Worm (Caenorhabditis elegans) whole organism, L1 larva: Measurements from ENCODE around the gene ceeh-1.

Source experiments
- C04F5.9 ChIP-seq: sonication (generic microtip); optimal IDR thresholded peaks from 2 replicates; lab custom pipeline; 2016; ENCODE audit warnings: missing genetic modification characterization, missing compliant biosample characterization
- C16A3.4 ChIP-seq: fragments of 150-350 bp; optimal IDR thresholded peaks from 2 replicates; lab custom pipeline; 2014; ENCODE audit warnings: missing biosample characterization, missing genetic modification characterization
- C34B4.2 ChIP-seq: sonication (generic microtip); optimal IDR thresholded peaks from 2 replicates; lab custom pipeline; 2017; ENCODE audit warnings: mild to moderate bottlenecking, missing genetic modification characterization, missing compliant biosample characterization
- F16B12.6 ChIP-seq: fragments of 150-350 bp; optimal IDR thresholded peaks from 2 replicates; lab custom pipeline; 2014; ENCODE audit warnings: missing biosample characterization, missing genetic modification characterization
- Y116A8C.19 ChIP-seq: sonication (generic microtip); optimal IDR thresholded peaks from 2 replicates; lab custom pipeline; 2016; ENCODE audit warnings: missing compliant biosample characterization, missing genetic modification characterization, borderline replicate concordance
- alr-1 ChIP-seq: fragments of 200-800 bp; sonication (Bioruptor generic); optimal IDR thresholded peaks from 2 replicates; lab custom pipeline; 2018; ENCODE audit warnings: borderline replicate concordance, mild to moderate bottlenecking, missing genetic modification characterization, missing compliant biosample characterization
- ama-1 ChIP-seq: fragments of 150-350 bp; optimal IDR thresholded peaks from 2 replicates; lab custom pipeline; 2014
- ceh-63 ChIP-seq: fragments of 200-800 bp; sonication (Bioruptor generic); optimal IDR thresholded peaks from 2 replicates; lab custom pipeline; 2018; ENCODE audit warnings: mild to moderate bottlenecking, missing genetic modification characterization, missing compliant biosample characterization
- ceh-8 ChIP-seq: fragments of 200-800 bp; sonication (Bioruptor generic); optimal IDR thresholded peaks from 2 replicates; lab custom pipeline; 2018; ENCODE audit warnings: mild to moderate bottlenecking, missing genetic modification characterization, moderate library complexity, missing compliant biosample characterization
- dsc-1 ChIP-seq: sonication (generic microtip); optimal IDR thresholded peaks from 2 replicates; lab custom pipeline; 2016; ENCODE audit warnings: mild to moderate bottlenecking, missing genetic modification characterization, missing compliant biosample characterization
- egl-13 ChIP-seq: sonication (generic microtip); optimal IDR thresholded peaks from 2 replicates; lab custom pipeline; 2016; ENCODE audit warnings: missing genotype, missing genetic modification reagents, missing genetic modification characterization, missing compliant biosample characterization
- egl-27 ChIP-seq, 2 experiments: fragments of 150-350 bp in 1 of 2; sonication (generic microtip); optimal IDR thresholded peaks; 3 replicates each; lab custom pipeline; 2017 to 2018; ENCODE audit warnings: missing biosample characterization in 2 of 2, missing genetic modification characterization in 2 of 2, missing genetic modification reagents in 2 of 2
- elt-2 ChIP-seq: sonication (generic microtip); optimal IDR thresholded peaks from 2 replicates; lab custom pipeline; 2016; ENCODE audit warnings: missing genetic modification characterization, mild to moderate bottlenecking, inconsistent platforms, missing compliant biosample characterization, missing genetic modification reagents
- elt-3 ChIP-seq, 6 experiments: fragments of 150-350 bp in 1 of 6; sonication (generic microtip); optimal IDR thresholded peaks; 2 replicates each; lab custom pipeline; 2017 to 2018; ENCODE audit warnings: missing biosample characterization in 6 of 6, missing genetic modification characterization in 6 of 6, inconsistent platforms in 1 of 6
- ets-5 ChIP-seq: fragments of 200-800 bp; sonication (Bioruptor generic); IDR thresholded peaks from 2 replicates; pipeline ENCODE4 v1.3.6; 2022; ENCODE audit warnings: missing genetic modification characterization, missing compliant biosample characterization
- fkh-10 ChIP-seq: sonication (generic microtip); optimal IDR thresholded peaks from 2 replicates; lab custom pipeline; 2017; ENCODE audit warnings: missing biosample characterization, missing genetic modification reagents, missing genetic modification characterization
- fkh-8 ChIP-seq: sonication (generic microtip); optimal IDR thresholded peaks from 2 replicates; lab custom pipeline; 2016; ENCODE audit warnings: mild to moderate bottlenecking, missing genetic modification characterization, missing compliant biosample characterization
- fos-1 ChIP-seq: fragments of 150-350 bp; optimal IDR thresholded peaks from 2 replicates; lab custom pipeline; 2014; ENCODE audit warnings: missing biosample characterization, missing genetic modification characterization
- hlh-17 ChIP-seq: fragments of 200-800 bp; sonication (Bioruptor generic); optimal IDR thresholded peaks from 2 replicates; lab custom pipeline; 2018; ENCODE audit warnings: missing genetic modification characterization, mild to moderate bottlenecking, missing compliant biosample characterization, moderate library complexity, borderline replicate concordance
- isw-1 ChIP-seq: fragments of 200-800 bp; sonication (Bioruptor generic); IDR thresholded peaks from 2 replicates; pipeline ENCODE4 v1.3.6; 2022; ENCODE audit warnings: missing genetic modification characterization, missing compliant biosample characterization
- lin-13 ChIP-seq: fragments of 150-350 bp; optimal IDR thresholded peaks from 2 replicates; lab custom pipeline; 2014; ENCODE audit warnings: missing biosample characterization, missing genetic modification reagents, missing genetic modification characterization
- lin-14 ChIP-seq: fragments of 200-800 bp; sonication (Bioruptor generic); optimal IDR thresholded peaks from 2 replicates; lab custom pipeline; 2018; ENCODE audit warnings: mild to moderate bottlenecking, missing genetic modification characterization, moderate library complexity, missing compliant biosample characterization
- lin-15B ChIP-seq: fragments of 150-350 bp; sonication (generic microtip); optimal IDR thresholded peaks from 3 replicates; lab custom pipeline; 2014; ENCODE audit warnings: missing biosample characterization, missing genetic modification characterization
- lin-39 ChIP-seq: fragments of 150-350 bp; optimal IDR thresholded peaks from 2 replicates; lab custom pipeline; 2014; ENCODE audit warnings: missing biosample characterization, missing genetic modification reagents, missing genetic modification characterization
- lir-3 ChIP-seq: sonication (generic microtip); optimal IDR thresholded peaks from 2 replicates; lab custom pipeline; 2016; ENCODE audit warnings: mild to moderate bottlenecking, missing genetic modification characterization, moderate library complexity, missing compliant biosample characterization; ENCODE audit not compliant: poor library complexity
- lsy-2 ChIP-seq, 2 experiments: fragments of 150-350 bp; optimal IDR thresholded peaks; 2 replicates each; lab custom pipeline; 2014; ENCODE audit warnings: missing biosample characterization in 2 of 2, missing genetic modification characterization in 2 of 2
- mef-2 ChIP-seq: fragments of 150-350 bp; optimal IDR thresholded peaks from 2 replicates; lab custom pipeline; 2014; ENCODE audit warnings: missing biosample characterization, missing genetic modification characterization
- nhr-28 ChIP-seq: fragments of 150-350 bp; optimal IDR thresholded peaks from 2 replicates; lab custom pipeline; 2014; ENCODE audit warnings: missing biosample characterization, missing genetic modification characterization
- nhr-47 ChIP-seq: sonication (generic microtip); optimal IDR thresholded peaks from 2 replicates; lab custom pipeline; 2016; ENCODE audit warnings: mild to moderate bottlenecking, missing genetic modification characterization, moderate library complexity, missing compliant biosample characterization
- nhr-71 ChIP-seq: sonication (generic microtip); optimal IDR thresholded peaks from 2 replicates; lab custom pipeline; 2016; ENCODE audit warnings: mild to moderate bottlenecking, missing genetic modification characterization, moderate library complexity, missing compliant biosample characterization
- nhr-85 ChIP-seq: sonication (generic microtip); peaks from one replicate; lab custom pipeline; 2016; ENCODE audit warnings: missing genetic modification characterization, inconsistent platforms, missing compliant biosample characterization
- nhr-90 ChIP-seq: sonication (generic microtip); optimal IDR thresholded peaks from 2 replicates; lab custom pipeline; 2016; ENCODE audit warnings: mild to moderate bottlenecking, missing genetic modification characterization, missing compliant biosample characterization; ENCODE audit not compliant: poor library complexity
- pag-3 ChIP-seq: sonication (generic microtip); optimal IDR thresholded peaks from 2 replicates; lab custom pipeline; 2017; ENCODE audit warnings: missing genetic modification characterization, mild to moderate bottlenecking, missing compliant biosample characterization, antibody characterized with exemption, borderline replicate concordance; ENCODE audit not compliant: insufficient read depth
- pax-3 ChIP-seq: fragments of 200-800 bp; sonication (Bioruptor generic); optimal IDR thresholded peaks from 2 replicates; lab custom pipeline; 2018; ENCODE audit warnings: mild to moderate bottlenecking, missing genetic modification characterization, moderate library complexity, missing compliant biosample characterization
- skn-1 ChIP-seq: fragments of 150-350 bp; optimal IDR thresholded peaks from 2 replicates; lab custom pipeline; 2014; ENCODE audit warnings: missing biosample characterization, missing genetic modification characterization
- snpc-4 ChIP-seq: fragments of 150-350 bp; optimal IDR thresholded peaks from 2 replicates; lab custom pipeline; 2014; ENCODE audit warnings: missing biosample characterization, missing genetic modification characterization
- sox-4 ChIP-seq: sonication (generic microtip); optimal IDR thresholded peaks from 2 replicates; lab custom pipeline; 2016; ENCODE audit warnings: missing genetic modification characterization, missing compliant biosample characterization
- sptf-1 ChIP-seq: fragments of 150-350 bp; optimal IDR thresholded peaks from 2 replicates; lab custom pipeline; 2014; ENCODE audit warnings: missing biosample characterization, missing genetic modification characterization
- sup-37 ChIP-seq: fragments of 200-800 bp; sonication (Bioruptor generic); optimal IDR thresholded peaks from 2 replicates; lab custom pipeline; 2018; ENCODE audit warnings: mild to moderate bottlenecking, missing genetic modification characterization, missing compliant biosample characterization
- tbx-2 ChIP-seq: sonication (generic microtip); optimal IDR thresholded peaks from 2 replicates; lab custom pipeline; 2016; ENCODE audit warnings: missing genetic modification characterization, missing compliant biosample characterization
- vab-15 ChIP-seq: sonication (generic microtip); optimal IDR thresholded peaks from 2 replicates; lab custom pipeline; 2017; ENCODE audit warnings: missing genotype, mild to moderate bottlenecking, missing genetic modification characterization, missing compliant biosample characterization
- zag-1 ChIP-seq: fragments of 150-350 bp; optimal IDR thresholded peaks from 2 replicates; lab custom pipeline; 2014; ENCODE audit warnings: missing biosample characterization, missing genetic modification characterization
- ztf-11 ChIP-seq, 2 experiments: sonication (generic microtip); optimal IDR thresholded peaks; 2 replicates each; lab custom pipeline; 2016 to 2017; ENCODE audit warnings: missing genetic modification characterization in 2 of 2, missing biosample characterization in 1 of 2, missing compliant biosample characterization in 1 of 2

Gene ceeh-1

DNA sequence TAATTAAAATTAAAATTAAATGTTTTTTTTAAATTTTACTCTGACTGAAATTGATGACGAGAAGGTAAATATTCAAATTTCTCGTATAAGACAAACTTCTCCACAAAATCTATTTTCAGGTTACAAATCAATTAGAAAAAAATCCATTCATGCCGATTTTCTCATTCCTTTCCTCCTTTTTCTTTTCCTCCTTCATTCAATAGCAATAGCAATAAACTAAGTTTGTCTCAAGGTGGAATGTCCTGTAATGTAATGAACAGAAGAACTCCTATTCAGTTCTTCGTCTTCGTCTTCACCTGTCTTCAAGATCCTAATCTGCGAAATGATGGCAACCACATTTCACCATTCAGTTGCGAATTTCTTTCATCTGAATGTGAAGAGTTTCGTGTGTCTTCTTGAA is 16.2 kb downstream of the ceeh-1 start, which contains the start of gene dac-1:
Gene dac-1, plus strand, starts transcription at position 301 of the 400 bp plus-strand sequence.
- TF ChIP-seq snpc-4 (no peak), sptf-1 (tag; lab: Kevin White, UChicago) (no peak), egl-13 (tag; lab: Kevin White, UChicago) (no peak), lin-13 (GFP tag; lab: Kevin White, UChicago) (no peak), nhr-85 (tag; lab: Kevin White, UChicago) (no peak), mef-2 (no peak), lin-14 (GFP tag; lab: Kevin White, UChicago) (no peak), ceh-63 (GFP tag; lab: Kevin White, UChicago) (no peak), lin-39 (tag; lab: Kevin White, UChicago) (no peak), hlh-17 (no peak), skn-1 (tag; lab: Kevin White, UChicago) (no peak), C16A3.4 (tag; lab: Kevin White, UChicago) (no peak), sox-4 (tag; lab: Kevin White, UChicago) (no peak), dsc-1 (tag; lab: Kevin White, UChicago) (no peak), C04F5.9 (no peak)

DNA sequence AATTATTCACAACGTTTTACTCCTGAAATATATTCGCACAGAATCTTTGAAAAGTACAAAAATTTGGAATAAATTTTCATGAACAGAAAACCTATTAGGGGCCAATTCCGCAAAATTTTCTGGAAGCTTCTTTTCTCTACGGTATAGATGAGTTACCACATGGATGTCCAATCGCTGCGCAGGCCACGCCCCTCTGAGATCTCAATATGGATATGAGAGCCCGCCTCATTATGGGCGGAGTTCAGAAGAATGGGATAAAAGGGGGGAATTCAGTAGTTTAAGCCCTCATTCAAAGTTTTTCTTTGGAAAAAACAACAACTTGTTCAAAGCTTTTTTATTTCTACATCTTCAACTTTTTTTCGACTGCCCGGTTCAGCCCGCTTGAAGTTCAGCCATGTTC is 20.5 kb downstream of the ceeh-1 start, which contains the start of gene daf-7:
Gene daf-7, plus strand, starts transcription at position 301 of the 400 bp plus-strand sequence.
- TF ChIP-seq nhr-71 (tag; lab: Kevin White, UChicago) (no peak), nhr-47 (tag; lab: Kevin White, UChicago) (no peak), fkh-8 (tag; lab: Kevin White, UChicago) (no peak), F16B12.6 (no peak), lir-3 (tag; lab: Kevin White, UChicago) (no peak), isw-1 (GFP tag; lab: Robert Waterston, UW) (no peak), sup-37 (no peak), nhr-28 (no peak), egl-13 (tag; lab: Kevin White, UChicago) (no peak), ets-5 (GFP tag; lab: Robert Waterston, UW) (no peak)
- TF ChIP-seq, all 84 proteins: peak for 0

DNA sequence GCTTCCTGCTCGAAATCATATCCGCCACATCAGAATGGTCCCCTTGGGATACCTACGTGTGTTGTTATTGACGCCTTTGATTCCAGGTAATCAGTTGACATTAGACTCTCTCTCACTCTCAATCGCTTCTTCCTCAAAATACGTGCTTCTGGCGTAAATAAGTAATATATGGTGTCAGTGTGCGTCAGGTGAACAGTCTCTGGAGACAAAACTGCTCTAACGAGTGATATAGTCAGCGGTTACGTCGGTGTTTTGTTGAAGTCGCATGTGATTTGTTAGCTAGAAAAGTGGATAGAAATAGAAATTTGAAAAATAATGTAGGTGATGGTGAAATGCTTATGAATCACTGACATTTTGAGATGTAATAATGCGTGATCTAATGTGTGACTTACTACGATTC is 30.0 kb downstream of the ceeh-1 start:
- TF ChIP-seq fos-1 (tag; lab: Kevin White, UChicago) (no peak), F16B12.6 (no peak), nhr-47 (tag; lab: Kevin White, UChicago) (peak; percentile 22), lin-15B (tag; lab: Kevin White, UChicago) (no peak), ets-5 (GFP tag; lab: Robert Waterston, UW) (no peak), Y116A8C.19 (tag; lab: Kevin White, UChicago) (no peak), alr-1 (no peak), lsy-2 (tag; optimal IDR thresholded peaks at IDR 0.05; lab: Kevin White, UChicago) (no peak), nhr-71 (tag; lab: Kevin White, UChicago) (peak; percentile 52), C34B4.2 (tag; lab: Kevin White, UChicago) (no peak), fkh-10 (GFP tag; lab: Kevin White, UChicago) (peak; percentile 9), egl-27 (tag; optimal IDR thresholded peaks at IDR 0.05; lab: Kevin White, UChicago) (no peak), ama-1 (lab: Kevin White, UChicago) (no peak), lin-39 (tag; lab: Kevin White, UChicago) (no peak), isw-1 (GFP tag; lab: Robert Waterston, UW) (no peak), nhr-90 (tag; lab: Kevin White, UChicago) (no peak), pax-3 (no peak), elt-2 (no peak), elt-3 (tag; optimal IDR thresholded peaks at IDR 0.05; lab: Kevin White, UChicago) (no peak), ceh-8 (GFP tag; lab: Kevin White, UChicago) (peak; percentile 80), egl-13 (tag; lab: Kevin White, UChicago) (no peak), zag-1 (no peak), vab-15 (no peak), lin-14 (GFP tag; lab: Kevin White, UChicago) (no peak), sox-4 (tag; lab: Kevin White, UChicago) (no peak), fkh-8 (tag; lab: Kevin White, UChicago) (peak; percentile 23), pag-3 (no peak), ztf-11 (tag; optimal IDR thresholded peaks at IDR 0.05; lab: Kevin White, UChicago) (no peak), tbx-2 (tag; lab: Kevin White, UChicago) (no peak)
